Worm (Caenorhabditis elegans): ENCODE data around the gene mcm-3.
A peak's percentile ranks its signal among the peaks of the same experiment; 100 is the strongest.

The mcm-3 gene

DNA sequence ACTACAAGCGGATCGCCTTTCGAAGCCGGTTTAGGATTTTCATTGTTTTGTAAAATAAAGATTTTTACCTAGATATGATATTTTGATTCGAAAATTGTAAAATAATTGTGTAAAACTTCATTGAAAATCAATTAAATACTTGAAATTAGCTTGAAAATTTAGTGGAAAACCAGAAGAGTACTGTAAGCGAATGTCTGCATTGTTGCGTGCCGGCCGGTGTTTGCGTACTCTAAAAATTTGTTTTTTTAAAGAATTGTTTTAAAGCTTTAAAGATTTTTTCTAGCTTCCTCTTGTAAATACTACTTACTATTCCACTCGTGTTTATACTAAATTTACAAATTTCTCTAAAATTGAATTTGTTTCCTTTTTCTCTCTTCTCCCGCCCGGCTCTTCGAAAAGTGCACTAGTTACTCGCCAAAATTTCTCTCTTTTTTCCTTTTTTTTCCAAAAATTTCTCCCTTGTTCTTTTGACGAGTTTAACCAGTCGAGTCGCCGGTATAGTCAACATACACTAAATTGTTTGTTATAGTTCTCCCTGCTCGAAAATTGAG lies 10.1 kb upstream of the mcm-3 start:
- TF ChIP-seq hlh-15 (tag; optimal IDR thresholded peaks at IDR 0.05) = no peak
- peak; percentile 73 for TF ChIP-seq unc-42 (tag; optimal IDR thresholded peaks at IDR 0.05)

DNA sequence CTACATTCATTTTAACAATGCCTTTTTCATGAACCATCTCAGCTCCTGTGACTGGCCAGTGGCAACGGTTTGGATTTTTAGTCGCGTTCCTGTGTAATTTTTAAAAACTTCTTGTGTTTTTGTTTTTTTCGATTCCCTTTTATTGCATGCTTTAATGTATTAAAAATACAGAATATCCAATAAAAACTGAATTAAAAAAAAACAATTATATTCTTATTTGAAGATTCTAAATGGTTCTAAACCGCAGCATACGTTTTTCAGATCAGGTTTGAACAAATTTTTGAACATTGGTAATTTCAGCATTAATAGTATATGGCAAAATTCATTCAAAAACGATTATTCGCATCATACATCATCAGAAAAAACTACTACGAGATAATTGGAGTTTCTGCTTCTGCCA lies 9.0 kb upstream of the mcm-3 start, which contains the start of gene dnj-3:
Gene dnj-3, plus strand, starts transcription at position 301 of the 400 bp plus-strand sequence.
- TF ChIP-seq ceh-19 (GFP tag; optimal IDR thresholded peaks at IDR 0.05) (no peak), ceh-45 (GFP tag; IDR thresholded peaks at IDR 0.05) (no peak), che-1 (tag; optimal IDR thresholded peaks at IDR 0.05) (no peak), K02D7.2 (tag; optimal IDR thresholded peaks at IDR 0.05) (no peak), ahr-1 (tag; optimal IDR thresholded peaks at IDR 0.05) (no peak)

DNA sequence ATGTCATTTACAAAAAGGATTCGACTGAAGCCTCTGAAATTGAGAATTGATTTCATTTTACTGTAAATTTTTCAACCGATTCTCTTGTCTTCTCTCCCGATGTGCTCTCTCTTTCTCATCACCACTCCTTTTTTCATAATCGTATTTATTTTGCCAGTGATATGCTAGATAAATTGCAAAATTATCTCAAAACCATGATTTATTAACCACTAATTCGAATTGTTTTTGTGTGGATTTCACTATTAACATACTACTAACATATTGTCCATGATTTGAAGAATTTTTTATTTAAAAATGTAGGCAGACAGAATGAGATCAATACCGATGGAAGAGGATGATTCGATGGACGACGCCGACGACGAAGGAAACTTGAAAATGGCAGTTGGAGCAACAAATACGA lies 7.8 kb upstream of the mcm-3 start, which contains the start of gene C25D7.10:
Gene C25D7.10, plus strand, starts transcription at position 301 of the 400 bp plus-strand sequence.
- TF ChIP-seq ceh-14 (tag; optimal IDR thresholded peaks at IDR 0.05) (no peak), ceh-6 (GFP tag; optimal IDR thresholded peaks at IDR 0.05) (no peak), ceh-31 (tag; optimal IDR thresholded peaks at IDR 0.05) (no peak), ceh-18 (tag; optimal IDR thresholded peaks at IDR 0.05) (no peak), sdc-2 (tag; optimal IDR thresholded peaks at IDR 0.05) (no peak), ztf-16 (tag; optimal IDR thresholded peaks at IDR 0.05) (no peak), ceh-48 (tag; optimal IDR thresholded peaks at IDR 0.05) (no peak), ahr-1 (tag; optimal IDR thresholded peaks at IDR 0.05) (no peak), nfya-1 (tag; optimal IDR thresholded peaks at IDR 0.05) (no peak), hlh-8 (tag; optimal IDR thresholded peaks at IDR 0.05) (no peak)

DNA sequence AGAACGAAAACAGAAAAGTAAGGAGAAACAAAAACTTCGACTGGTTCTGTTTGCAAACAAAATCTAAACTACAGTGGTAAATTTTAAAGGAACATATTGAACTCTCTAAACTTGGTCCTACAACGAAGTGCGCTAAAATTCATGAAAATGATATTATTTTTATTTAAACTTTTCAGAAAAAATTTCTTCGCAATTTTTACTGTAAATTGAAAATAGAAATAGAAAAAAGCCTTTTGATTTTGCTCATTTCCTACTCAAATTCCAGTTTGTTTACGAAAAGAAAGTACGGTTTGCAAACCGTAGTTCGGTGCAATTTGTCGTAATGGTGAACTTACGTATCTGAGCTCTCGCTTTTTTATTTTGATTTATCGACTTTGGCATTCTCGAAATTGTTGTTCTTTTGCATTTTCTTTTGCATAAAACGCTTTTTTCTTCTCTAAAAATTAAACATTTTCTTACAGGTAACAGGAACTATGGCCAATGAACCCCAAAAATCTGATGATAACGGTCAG lies 6.5 kb upstream of the mcm-3 start, which contains the start of gene otub-1:
Gene otub-1, plus strand, starts transcription at position 462 of the 512 bp plus-strand sequence.
- TF ChIP-seq ceh-14 (tag; optimal IDR thresholded peaks at IDR 0.05) (no peak), unc-86 (tag; optimal IDR thresholded peaks at IDR 0.05) (no peak)

ce11 chrV:15065068-15065744 lies 5.8 kb upstream of the mcm-3 start, which contains the start of gene C25D7.9:
TSS of gene C25D7.9 (plus strand) at chrV:15065135.
- TF ChIP-seq K09A11.1 (tag; optimal IDR thresholded peaks at IDR 0.05; ENCODE audit: insufficient read depth) (no peak), ceh-6 (GFP tag; optimal IDR thresholded peaks at IDR 0.05) (no peak), ceh-14 (tag; optimal IDR thresholded peaks at IDR 0.05) (no peak), hlh-13 (GFP tag; optimal IDR thresholded peaks at IDR 0.05) (no peak), pha-2 (tag; optimal IDR thresholded peaks at IDR 0.05) (no peak), ceh-30 (tag; optimal IDR thresholded peaks at IDR 0.05) (no peak), elt-4 (tag; optimal IDR thresholded peaks at IDR 0.05) (no peak), pha-4 (tag; optimal IDR thresholded peaks at IDR 0.05) (no peak), che-1 (tag; optimal IDR thresholded peaks at IDR 0.05) (no peak), pros-1 (tag; optimal IDR thresholded peaks at IDR 0.05) (no peak), odd-2 (tag; optimal IDR thresholded peaks at IDR 0.05) (no peak), ceh-18 (tag; optimal IDR thresholded peaks at IDR 0.05) (no peak), sox-4 (tag; optimal IDR thresholded peaks at IDR 0.05) (no peak), pat-9 (tag; optimal IDR thresholded peaks at IDR 0.05) (no peak), dmd-4 (tag; optimal IDR thresholded peaks at IDR 0.05; ENCODE audit: borderline replicate concordance) (no peak), ahr-1 (tag; optimal IDR thresholded peaks at IDR 0.05) (no peak), ama-1 (optimal IDR thresholded peaks at IDR 0.05) (no peak), rnt-1 (tag; optimal IDR thresholded peaks at IDR 0.05) (no peak), unc-42 (tag; optimal IDR thresholded peaks at IDR 0.05) (peak; percentile 47), hlh-6 (tag; optimal IDR thresholded peaks at IDR 0.05) (peak; percentile 16), ceh-24 (tag; optimal IDR thresholded peaks at IDR 0.05) (no peak), gmeb-2 (tag; optimal IDR thresholded peaks at IDR 0.05) (no peak), syd-9 (tag; optimal IDR thresholded peaks at IDR 0.05) (no peak), sdc-2 (tag; optimal IDR thresholded peaks at IDR 0.05) (peak; percentile 20), nhr-232 (tag; optimal IDR thresholded peaks at IDR 0.05) (no peak), ets-4 (tag; optimal IDR thresholded peaks at IDR 0.05) (peak; percentile 61), pax-1 (tag; optimal IDR thresholded peaks at IDR 0.05) (no peak), ceh-9 (tag; optimal IDR thresholded peaks at IDR 0.05) (no peak), ceh-2 (tag; optimal IDR thresholded peaks at IDR 0.05) (no peak), nfya-1 (tag; optimal IDR thresholded peaks at IDR 0.05) (no peak), F13H6.1 (tag; optimal IDR thresholded peaks at IDR 0.05) (no peak), Y22D7AL.16 (tag; optimal IDR thresholded peaks at IDR 0.05) (no peak), ceh-48 (tag; optimal IDR thresholded peaks at IDR 0.05) (peak; percentile 90), hlh-15 (tag; optimal IDR thresholded peaks at IDR 0.05) (no peak), fax-1 (tag; optimal IDR thresholded peaks at IDR 0.05) (no peak)
